Fruit fly (Drosophila melanogaster): ENCODE results near the gene CG32576.

The CG32576 gene

dm6 chrX:16332615-16333288 is 44.4 kb upstream of the CG32576 start (continued):
- TF ChIP-seq z (GFP tag; IDR thresholded peaks at IDR 0.05) (no peak), CG10979 (tag; optimal IDR thresholded peaks at IDR 0.05) (peak; percentile 97), amos (GFP tag; IDR thresholded peaks at IDR 0.05; ENCODE audit: partially characterized antibody) (no peak), ci (GFP tag; IDR thresholded peaks at IDR 0.05) (peak; percentile 88), Mrtf (GFP tag; IDR thresholded peaks at IDR 0.05) (peak; percentile 90), Ssrp (tag; optimal IDR thresholded peaks at IDR 0.05) (peak; percentile 96), vvl (GFP tag; IDR thresholded peaks at IDR 0.05) (peak; percentile 93), Myb (GFP tag; optimal IDR thresholded peaks at IDR 0.05) (peak; percentile 85), wek (GFP tag; optimal IDR thresholded peaks at IDR 0.05) (peak; percentile 84), Side (GFP tag; optimal IDR thresholded peaks at IDR 0.05) (peak; percentile 96), CG1603 (tag; optimal IDR thresholded peaks at IDR 0.05) (peak; percentile 89), CG6689 (GFP tag; IDR thresholded peaks at IDR 0.05) (peak; percentile 88), bsh (GFP tag; optimal IDR thresholded peaks at IDR 0.05) (peak; percentile 92 to 97), CG4617 (GFP tag; optimal IDR thresholded peaks at IDR 0.05; ENCODE audit: borderline replicate concordance) (peak; percentile 54), pb (GFP tag; optimal IDR thresholded peaks at IDR 0.05) (peak; percentile 92), Aef1 (GFP tag; IDR thresholded peaks at IDR 0.05) (peak; percentile 91), grau (tag; optimal IDR thresholded peaks at IDR 0.05) (peak; percentile 96), inv (GFP tag; IDR thresholded peaks at IDR 0.05; ENCODE audit: partially characterized antibody) (no peak), CG31388 (GFP tag; optimal IDR thresholded peaks at IDR 0.05) (peak; percentile 73), sug (tag; optimal IDR thresholded peaks at IDR 0.05) (peak; percentile 95), kay (GFP tag; optimal IDR thresholded peaks at IDR 0.05) (peak; percentile 90), CG18262 (tag; optimal IDR thresholded peaks at IDR 0.05) (peak; percentile 98), CG12391 (tag; optimal IDR thresholded peaks at IDR 0.05) (peak; percentile 97), CG8281 (tag; optimal IDR thresholded peaks at IDR 0.05) (peak; percentile 91), CG17612 (GFP tag; IDR thresholded peaks at IDR 0.05) (peak; percentile 63), Sin3A (optimal IDR thresholded peaks at IDR 0.05) (no peak), CG8944 (GFP tag; optimal IDR thresholded peaks at IDR 0.05) (peak; percentile 91), Atf-2 (GFP tag; optimal IDR thresholded peaks at IDR 0.05) (peak; percentile 94), B-H1 (GFP tag; IDR thresholded peaks at IDR 0.05) (peak; percentile 86), run (tag; optimal IDR thresholded peaks at IDR 0.05) (peak; percentile 95), hkb (optimal IDR thresholded peaks at IDR 0.05) (no peak), hkb (GFP tag; IDR thresholded peaks at IDR 0.05) (peak; percentile 94), zfh2 (GFP tag; optimal IDR thresholded peaks at IDR 0.05) (peak; percentile 94), CG11085 (GFP tag; IDR thresholded peaks at IDR 0.05) (peak; percentile 86), CG17328 (GFP tag; IDR thresholded peaks at IDR 0.05) (peak; percentile 88), eyg (GFP tag; optimal IDR thresholded peaks at IDR 0.05) (peak; percentile 91), Optix (GFP tag; IDR thresholded peaks at IDR 0.05) (peak; percentile 91), MBD-R2 (GFP tag; IDR thresholded peaks at IDR 0.05) (peak; percentile 74; the same call in 1 of the 2 replicates), nerfin-2 (GFP tag; IDR thresholded peaks at IDR 0.05; ENCODE audit: partially characterized antibody) (no peak), CG30431 (GFP tag; optimal IDR thresholded peaks at IDR 0.05) (peak; percentile 92), CG1233 (GFP tag; optimal IDR thresholded peaks at IDR 0.05) (peak; percentile 97), CG13775 (GFP tag; optimal IDR thresholded peaks at IDR 0.05) (peak; percentile 96), repo (GFP tag; optimal IDR thresholded peaks at IDR 0.05) (peak; percentile 93), Blimp-1 (GFP tag; optimal IDR thresholded peaks at IDR 0.05) (peak; percentile 93), Elba2 (GFP tag; optimal IDR thresholded peaks at IDR 0.05) (no peak), sqz (GFP tag; optimal IDR thresholded peaks at IDR 0.05) (peak; percentile 95), da (GFP tag; optimal IDR thresholded peaks at IDR 0.05) (peak; percentile 91), Tbp (GFP tag; optimal IDR thresholded peaks at IDR 0.05) (no peak), emc (GFP tag; optimal IDR thresholded peaks at IDR 0.05) (peak; percentile 90), CG17829 (tag; optimal IDR thresholded peaks at IDR 0.05) (peak; percentile 96)
